Worm (Caenorhabditis elegans): ENCODE measurements around the gene M60.6.

- TF ChIP-seq snpc-4 (tag; optimal IDR thresholded peaks at IDR 0.05): no peak
- TF ChIP-seq ceh-83 (GFP tag; optimal IDR thresholded peaks at IDR 0.05): no peak
- no peak for TF ChIP-seq unc-39 (tag; optimal IDR thresholded peaks at IDR 0.05)
These were observed 6.1 kb downstream of the M60.6 start, which contains the start of gene kqt-2 for ce11 chrX:8246126-8246525.

All from whole organism, mixed stage, embryonic.